Worm (Caenorhabditis elegans) whole organism, young adult: ENCODE data around the gene T02G5.3.

Experiments used
- B0035.1 ChIP-seq: sonication (generic microtip); optimal IDR thresholded peaks from 2 replicates; lab custom pipeline; 2016; ENCODE audit warnings: missing genetic modification characterization, mild to moderate bottlenecking, missing compliant biosample characterization, missing genotype, missing genetic modification reagents
- C06A6.2 ChIP-seq: fragments of 200-800 bp; sonication (Bioruptor generic); conservative IDR thresholded peaks from 2 replicates; pipeline ENCODE4 v1.3.6; 2022; ENCODE audit warnings: missing genetic modification characterization, missing compliant biosample characterization
- D2030.7 ChIP-seq: fragments of 200-800 bp; sonication (Bioruptor generic); IDR thresholded peaks from 2 replicates; pipeline ENCODE4 v1.3.6; 2022; ENCODE audit warnings: missing genetic modification reagents, missing genetic modification characterization, missing compliant biosample characterization
- F23B12.7 ChIP-seq: sonication (generic microtip); optimal IDR thresholded peaks from 2 replicates; lab custom pipeline; 2017; ENCODE audit warnings: missing genetic modification characterization, mild to moderate bottlenecking, missing compliant biosample characterization, antibody characterized with exemption, moderate library complexity; ENCODE audit not compliant: insufficient read depth
- F39B2.1 ChIP-seq: fragments of 200-800 bp; sonication (Bioruptor generic); IDR thresholded peaks from 2 replicates; pipeline ENCODE4 v1.3.6; 2022; ENCODE audit warnings: missing genetic modification reagents, missing genetic modification characterization, missing compliant biosample characterization
- F57C9.4 ChIP-seq: sonication (generic microtip); optimal IDR thresholded peaks from 2 replicates; lab custom pipeline; 2017; ENCODE audit warnings: mild to moderate bottlenecking, missing genetic modification characterization, missing compliant biosample characterization
- K12H6.12 ChIP-seq: fragments of 200-800 bp; sonication (Bioruptor generic); optimal IDR thresholded peaks from 2 replicates; lab custom pipeline; 2018; ENCODE audit warnings: mild to moderate bottlenecking, missing genetic modification characterization, missing compliant biosample characterization
- T26A5.8 ChIP-seq: sonication (generic microtip); optimal IDR thresholded peaks from 2 replicates; lab custom pipeline; 2016; ENCODE audit warnings: missing genetic modification characterization, missing compliant biosample characterization
- Y67H2A.10 ChIP-seq: fragments of 200-800 bp; sonication (Bioruptor generic); conservative IDR thresholded peaks from 2 replicates; pipeline ENCODE4 v1.3.6; 2022; ENCODE audit warnings: missing genetic modification reagents, missing genetic modification characterization, missing compliant biosample characterization
- Y79H2A.3 ChIP-seq: fragments of 200-800 bp; sonication (Bioruptor generic); conservative IDR thresholded peaks from 2 replicates; pipeline ENCODE4 v1.3.6; 2022; ENCODE audit warnings: missing genetic modification reagents, missing genetic modification characterization, missing compliant biosample characterization
- Y95B8A.8 ChIP-seq: fragments of 200-800 bp; sonication (Bioruptor generic); IDR thresholded peaks from 2 replicates; pipeline ENCODE4 v1.3.6; 2022; ENCODE audit warnings: missing genetic modification reagents, missing genetic modification characterization, missing compliant biosample characterization
- ZK185.1 ChIP-seq: sonication (generic microtip); optimal IDR thresholded peaks from 2 replicates; lab custom pipeline; 2016; ENCODE audit warnings: mild to moderate bottlenecking, missing genetic modification characterization, missing compliant biosample characterization; ENCODE audit not compliant: poor library complexity, severe bottlenecking
- aptf-2 ChIP-seq: fragments of 200-800 bp; sonication (Bioruptor generic); conservative IDR thresholded peaks from 2 replicates; pipeline ENCODE4 v1.3.6; 2022; ENCODE audit warnings: missing genetic modification reagents, missing genetic modification characterization, missing compliant biosample characterization
- aptf-3 ChIP-seq: fragments of 200-800 bp; sonication (Bioruptor generic); IDR thresholded peaks from 2 replicates; pipeline ENCODE4 v1.3.6; 2022; ENCODE audit warnings: missing genetic modification characterization, missing compliant biosample characterization
- atf-7 ChIP-seq: sonication (generic microtip); optimal IDR thresholded peaks from 2 replicates; lab custom pipeline; 2017; ENCODE audit warnings: mild to moderate bottlenecking, missing genetic modification characterization, missing compliant biosample characterization
- athp-1 ChIP-seq: sonication (generic microtip); optimal IDR thresholded peaks from 2 replicates; lab custom pipeline; 2017; ENCODE audit warnings: mild to moderate bottlenecking, missing genetic modification characterization, missing compliant biosample characterization
- attf-5 ChIP-seq: fragments of 200-800 bp; sonication (Bioruptor generic); optimal IDR thresholded peaks from 2 replicates; lab custom pipeline; 2018; ENCODE audit warnings: mild to moderate bottlenecking, missing genetic modification characterization, missing compliant biosample characterization
- attf-6 ChIP-seq: fragments of 200-800 bp; sonication (Bioruptor generic); IDR thresholded peaks from 2 replicates; pipeline ENCODE4 v1.3.6; 2022; ENCODE audit warnings: missing genetic modification reagents, missing genetic modification characterization, missing compliant biosample characterization
- bed-1 ChIP-seq: fragments of 200-800 bp; sonication (Bioruptor generic); IDR thresholded peaks from 2 replicates; pipeline ENCODE4 v1.3.6; 2022; ENCODE audit warnings: missing genetic modification reagents, missing genetic modification characterization, missing compliant biosample characterization
- cebp-2 ChIP-seq: fragments of 200-800 bp; sonication (Bioruptor generic); IDR thresholded peaks from 2 replicates; pipeline ENCODE4 v1.3.6; 2022; ENCODE audit warnings: missing genetic modification characterization, missing compliant biosample characterization
- ceh-91 ChIP-seq: fragments of 200-800 bp; sonication (Bioruptor generic); IDR thresholded peaks from 2 replicates; pipeline ENCODE4 v1.3.6; 2022; ENCODE audit warnings: missing genetic modification reagents, missing genetic modification characterization, missing compliant biosample characterization
- chd-7 ChIP-seq: sonication (generic microtip); optimal IDR thresholded peaks from 2 replicates; lab custom pipeline; 2016; ENCODE audit warnings: mild to moderate bottlenecking, missing genetic modification characterization, moderate library complexity, missing compliant biosample characterization
- dox-1 ChIP-seq: fragments of 200-800 bp; sonication (Bioruptor generic); IDR thresholded peaks from 2 replicates; pipeline ENCODE4 v1.3.6; 2022; ENCODE audit warnings: missing genetic modification reagents, missing genetic modification characterization, missing compliant biosample characterization
- dpff-1 ChIP-seq: sonication (generic microtip); optimal IDR thresholded peaks from 2 replicates; lab custom pipeline; 2017; ENCODE audit warnings: mild to moderate bottlenecking, missing genetic modification characterization, missing compliant biosample characterization
- dpl-1 ChIP-seq: fragments of 150-350 bp; optimal IDR thresholded peaks from 2 replicates; lab custom pipeline; 2014; ENCODE audit warnings: missing biosample characterization, missing genetic modification reagents, missing genetic modification characterization
- egl-44 ChIP-seq: fragments of 200-800 bp; sonication (Bioruptor generic); IDR thresholded peaks from 2 replicates; pipeline ENCODE4 v1.3.6; 2022; ENCODE audit warnings: missing genetic modification reagents, missing genetic modification characterization, missing compliant biosample characterization
- ekl-4 ChIP-seq: fragments of 200-800 bp; sonication (Bioruptor generic); IDR thresholded peaks from 2 replicates; pipeline ENCODE4 v1.3.6; 2022; ENCODE audit warnings: missing genetic modification reagents, missing genetic modification characterization, missing compliant biosample characterization
- ets-4 ChIP-seq: fragments of 200-800 bp; sonication (Bioruptor generic); optimal IDR thresholded peaks from 2 replicates; lab custom pipeline; 2018; ENCODE audit warnings: mild to moderate bottlenecking, missing genetic modification characterization, missing compliant biosample characterization
- let-526 ChIP-seq: fragments of 200-800 bp; sonication (Bioruptor generic); IDR thresholded peaks from 2 replicates; pipeline ENCODE4 v1.3.6; 2022; ENCODE audit warnings: missing genetic modification reagents, missing genetic modification characterization, missing compliant biosample characterization
- let-607 ChIP-seq, 2 experiments: fragments of 200-800 bp in 1 of 2; sonication (Bioruptor generic) in 1 of 2; sonication (generic microtip) in 1 of 2; optimal IDR thresholded peaks; 2 replicates each; lab custom pipeline; 2016 to 2018; ENCODE audit warnings: mild to moderate bottlenecking in 2 of 2, missing compliant biosample characterization in 2 of 2, missing genetic modification characterization in 2 of 2, moderate library complexity in 2 of 2, missing genotype in 1 of 2
- lin-26 ChIP-seq: fragments of 200-800 bp; sonication (Bioruptor generic); IDR thresholded peaks from 2 replicates; pipeline ENCODE4 v1.3.6; 2022; ENCODE audit warnings: missing genetic modification reagents, missing genetic modification characterization, missing compliant biosample characterization
- lin-40 ChIP-seq: sonication (generic microtip); optimal IDR thresholded peaks from 2 replicates; lab custom pipeline; 2016; ENCODE audit warnings: missing genetic modification characterization, mild to moderate bottlenecking, missing compliant biosample characterization, missing genotype, missing genetic modification reagents
- lin-54 ChIP-seq: fragments of 200-800 bp; sonication (Bioruptor generic); optimal IDR thresholded peaks from 2 replicates; lab custom pipeline; 2018; ENCODE audit warnings: mild to moderate bottlenecking, missing genetic modification characterization, missing compliant biosample characterization
- lsl-1 ChIP-seq: fragments of 200-800 bp; sonication (Bioruptor generic); optimal IDR thresholded peaks from 2 replicates; lab custom pipeline; 2018; ENCODE audit warnings: mild to moderate bottlenecking, missing genetic modification characterization, moderate library complexity, missing compliant biosample characterization
- mcd-1 ChIP-seq: fragments of 200-800 bp; sonication (Bioruptor generic); IDR thresholded peaks from 2 replicates; pipeline ENCODE4 v1.3.6; 2022; ENCODE audit warnings: missing genetic modification reagents, missing genetic modification characterization, missing compliant biosample characterization
- mel-28 ChIP-seq: sonication (generic microtip); optimal IDR thresholded peaks from 2 replicates; lab custom pipeline; 2016; ENCODE audit warnings: borderline replicate concordance, mild to moderate bottlenecking, missing genetic modification characterization, missing compliant biosample characterization
- mes-4 ChIP-seq: sonication (generic microtip); optimal IDR thresholded peaks from 2 replicates; lab custom pipeline; 2016; ENCODE audit warnings: missing genotype, missing genetic modification characterization, missing compliant biosample characterization
- nfyb-1 ChIP-seq: fragments of 200-800 bp; sonication (Bioruptor generic); IDR thresholded peaks from 2 replicates; pipeline ENCODE4 v1.3.6; 2022; ENCODE audit warnings: missing genetic modification reagents, missing genetic modification characterization, missing compliant biosample characterization
- nhr-80 ChIP-seq: sonication (generic microtip); optimal IDR thresholded peaks from 2 replicates; lab custom pipeline; 2016; ENCODE audit warnings: missing genetic modification characterization, missing compliant biosample characterization
- nhr-90 ChIP-seq: sonication (generic microtip); optimal IDR thresholded peaks from 2 replicates; lab custom pipeline; 2016; ENCODE audit warnings: missing genotype, mild to moderate bottlenecking, missing genetic modification characterization, missing compliant biosample characterization
- sea-2 ChIP-seq: fragments of 200-800 bp; sonication (Bioruptor generic); IDR thresholded peaks from 2 replicates; pipeline ENCODE4 v1.3.6; 2022; ENCODE audit warnings: missing genetic modification characterization, missing compliant biosample characterization
- snpc-1.1 ChIP-seq: sonication (generic microtip); optimal IDR thresholded peaks from 2 replicates; lab custom pipeline; 2017; ENCODE audit warnings: missing genetic modification characterization, mild to moderate bottlenecking, missing compliant biosample characterization, antibody characterized with exemption, moderate library complexity, missing genotype, missing genetic modification reagents; ENCODE audit not compliant: insufficient read depth
- tbp1 ChIP-seq: fragments of 200-800 bp; sonication (Bioruptor generic); optimal IDR thresholded peaks from 2 replicates; lab custom pipeline; 2018; ENCODE audit warnings: mild to moderate bottlenecking, missing genetic modification characterization, missing compliant biosample characterization
- tlf-1 ChIP-seq: fragments of 200-800 bp; sonication (Bioruptor generic); optimal IDR thresholded peaks from 2 replicates; lab custom pipeline; 2018; ENCODE audit warnings: mild to moderate bottlenecking, missing genetic modification characterization, missing compliant biosample characterization
- unc-130 ChIP-seq: sonication (generic microtip); optimal IDR thresholded peaks from 2 replicates; lab custom pipeline; 2016; ENCODE audit warnings: missing genetic modification reagents, missing genetic modification characterization, missing compliant biosample characterization
- ztf-22 ChIP-seq: fragments of 200-800 bp; sonication (Bioruptor generic); optimal IDR thresholded peaks from 2 replicates; lab custom pipeline; 2018; ENCODE audit warnings: mild to moderate bottlenecking, missing genetic modification characterization, moderate library complexity, missing compliant biosample characterization
- ztf-26 ChIP-seq: sonication (generic microtip); optimal IDR thresholded peaks from 2 replicates; lab custom pipeline; 2017; ENCODE audit warnings: missing genetic modification characterization, missing compliant biosample characterization
- ztf-28 ChIP-seq: fragments of 200-800 bp; sonication (Bioruptor generic); IDR thresholded peaks from 2 replicates; pipeline ENCODE4 v1.3.6; 2022; ENCODE audit warnings: missing genetic modification reagents, missing genetic modification characterization, missing compliant biosample characterization

The T02G5.3 gene

DNA sequence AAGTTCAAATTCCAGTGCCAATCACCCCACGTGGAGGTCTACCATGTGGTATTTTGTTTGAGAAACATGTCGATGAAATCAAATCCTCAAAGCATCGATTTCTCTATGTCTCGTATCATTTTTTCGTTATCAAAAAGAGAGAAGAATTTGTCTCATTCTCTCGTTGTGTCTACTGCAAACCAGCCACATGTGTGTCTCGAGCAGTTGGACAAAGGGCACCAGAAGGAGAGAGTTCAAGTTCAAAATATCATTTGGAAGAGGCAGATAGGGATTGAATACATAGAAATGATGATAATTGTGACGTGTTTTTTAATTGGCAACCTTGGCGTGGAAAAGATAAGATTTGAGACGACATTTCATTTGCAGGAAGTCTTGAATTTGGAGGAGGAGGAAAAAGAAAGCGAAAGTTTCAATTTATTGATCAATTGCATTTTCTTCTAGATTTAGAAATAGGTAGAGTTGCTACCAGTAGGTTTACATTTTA, 33.9 kb upstream of the T02G5.3 start (continued):
- TF ChIP-seq Y95B8A.8 (GFP tag; lab: Robert Waterston, UW) (no peak), snpc-1.1 (tag; lab: Kevin White, UChicago) (no peak), bed-1 (GFP tag; lab: Robert Waterston, UW) (no peak), cebp-2 (no peak), athp-1 (tag; lab: Kevin White, UChicago) (no peak), aptf-2 (no peak), ceh-91 (no peak), unc-130 (GFP tag; lab: Kevin White, UChicago) (no peak), mel-28 (tag; lab: Kevin White, UChicago) (no peak), let-526 (GFP tag; lab: Robert Waterston, UW) (0 out of 2 replicates have a peak, but pooled peaks have one; percentile 21), B0035.1 (no peak), dox-1 (GFP tag; lab: Robert Waterston, UW) (no peak; the same call in 1 of the 2 replicates), lin-26 (GFP tag; lab: Robert Waterston, UW) (0 out of 2 replicates have a peak, but pooled peaks have one; percentile 53), chd-7 (tag; lab: Kevin White, UChicago) (no peak), ztf-26 (tag; lab: Kevin White, UChicago) (peak; percentile 36), Y79H2A.3 (GFP tag; lab: Robert Waterston, UW) (no peak), lsl-1 (GFP tag; lab: Kevin White, UChicago) (no peak), ztf-28 (GFP tag; lab: Robert Waterston, UW) (no peak), attf-5 (GFP tag; lab: Kevin White, UChicago) (peak; percentile 62), mes-4 (no peak), ets-4 (GFP tag; lab: Kevin White, UChicago) (no peak), ekl-4 (GFP tag; lab: Robert Waterston, UW) (no peak), F39B2.1 (GFP tag; lab: Robert Waterston, UW) (no peak), K12H6.12 (no peak), lin-54 (GFP tag; lab: Kevin White, UChicago) (peak; percentile 29), let-607 (tag; optimal IDR thresholded peaks at IDR 0.05; lab: Kevin White, UChicago) (peak in 1 of 2 experiments; percentile 36), Y67H2A.10 (GFP tag; lab: Robert Waterston, UW) (no peak), egl-44 (GFP tag; lab: Robert Waterston, UW) (no peak)

DNA sequence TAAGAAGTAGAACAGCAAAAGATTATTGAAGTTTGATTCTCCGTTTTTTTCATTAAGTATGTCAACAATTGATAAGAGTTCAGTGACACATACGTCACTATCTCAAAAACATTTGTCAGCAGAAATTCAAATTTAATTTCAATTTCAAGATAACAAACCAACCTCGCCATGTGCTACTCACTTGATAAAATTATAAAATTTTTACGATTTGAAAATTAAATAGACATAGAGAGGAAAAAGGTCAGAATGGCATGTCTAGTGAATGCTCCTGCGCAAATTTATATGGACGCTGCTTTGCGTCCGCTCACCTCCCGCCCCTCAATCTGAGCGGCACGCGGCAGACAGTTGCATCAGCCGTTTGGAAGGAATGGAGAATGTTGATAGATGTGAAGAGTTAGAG, 33.0 kb upstream of the T02G5.3 start:
- TF ChIP-seq nhr-80 (tag; lab: Kevin White, UChicago) = peak; percentile 98
- TF ChIP-seq attf-6 (GFP tag; lab: Robert Waterston, UW) = no peak
- TF ChIP-seq D2030.7 (GFP tag; lab: Robert Waterston, UW) = no peak
- TF ChIP-seq aptf-3 = no peak
- TF ChIP-seq athp-1 (tag; lab: Kevin White, UChicago) = no peak
- no peak for TF ChIP-seq ekl-4 (GFP tag; lab: Robert Waterston, UW)
- TF ChIP-seq dpl-1 (GFP tag; lab: Kevin White, UChicago) = no peak
- TF ChIP-seq nfyb-1 (GFP tag; lab: Robert Waterston, UW) = 0 out of 2 replicates have a peak, but pooled peaks have one; percentile 47
- peak; percentile 79 for TF ChIP-seq ztf-22 (GFP tag; lab: Kevin White, UChicago)
- TF ChIP-seq tbp1 (GFP tag; lab: Kevin White, UChicago) = peak; percentile 32
- TF ChIP-seq lin-40 = no peak
- TF ChIP-seq sea-2 = no peak
- TF ChIP-seq F57C9.4 (tag; lab: Kevin White, UChicago) = no peak
- no peak for TF ChIP-seq mcd-1 (GFP tag; lab: Robert Waterston, UW)
- peak; percentile 55; the same call in 1 of the 2 replicates for TF ChIP-seq dox-1 (GFP tag; lab: Robert Waterston, UW)
- peak; percentile 89 for TF ChIP-seq atf-7
- TF ChIP-seq ZK185.1 (tag; lab: Kevin White, UChicago) = no peak
- no peak for TF ChIP-seq dpff-1 (tag; lab: Kevin White, UChicago)
- no peak for TF ChIP-seq tlf-1 (GFP tag; lab: Kevin White, UChicago)
- peak; percentile 39; the same call in 1 of the 2 replicates for TF ChIP-seq C06A6.2 (GFP tag; lab: Robert Waterston, UW)
- no peak for TF ChIP-seq lin-54 (GFP tag; lab: Kevin White, UChicago)
- TF ChIP-seq snpc-1.1 (tag; lab: Kevin White, UChicago) = no peak
- TF ChIP-seq F23B12.7 (tag; lab: Kevin White, UChicago) = no peak
- TF ChIP-seq nhr-90 (tag; lab: Kevin White, UChicago) = peak; percentile 57
- TF ChIP-seq T26A5.8 (tag; lab: Kevin White, UChicago) = no peak
